Worm (Caenorhabditis elegans) whole organism, early embryonic: ENCODE measurements around the gene F21D5.9.

Experiments
- B0310.2 ChIP-seq: sonication (generic microtip); optimal IDR thresholded peaks from 2 replicates; lab custom pipeline; 2016; ENCODE audit warnings: mild to moderate bottlenecking, missing genetic modification characterization, missing compliant biosample characterization
- ama-1 ChIP-seq: fragments of 150-350 bp; optimal IDR thresholded peaks from 2 replicates; lab custom pipeline; 2014
- ceh-13 ChIP-seq: fragments of 200-800 bp; sonication (Bioruptor generic); optimal IDR thresholded peaks from 2 replicates; lab custom pipeline; 2018; ENCODE audit warnings: mild to moderate bottlenecking, missing genetic modification characterization, missing compliant biosample characterization
- ceh-36 ChIP-seq: sonication (generic microtip); optimal IDR thresholded peaks from 2 replicates; lab custom pipeline; 2016; ENCODE audit warnings: missing genetic modification characterization, inconsistent platforms, missing compliant biosample characterization
- ets-7 ChIP-seq: sonication (generic microtip); optimal IDR thresholded peaks from 2 replicates; lab custom pipeline; 2016; ENCODE audit warnings: missing genotype, missing genetic modification characterization, missing compliant biosample characterization
- flt-1 ChIP-seq: fragments of 200-800 bp; sonication (Bioruptor generic); IDR thresholded peaks from 2 replicates; pipeline ENCODE4 v1.3.6; 2022; ENCODE audit warnings: missing genetic modification characterization, missing compliant biosample characterization
- hmbx-1 ChIP-seq: sonication (generic microtip); optimal IDR thresholded peaks from 2 replicates; lab custom pipeline; 2016; ENCODE audit warnings: mild to moderate bottlenecking, missing genetic modification characterization, missing compliant biosample characterization
- hmg-4 ChIP-seq: fragments of 200-800 bp; sonication (Bioruptor generic); optimal IDR thresholded peaks from 2 replicates; lab custom pipeline; 2018; ENCODE audit warnings: mild to moderate bottlenecking, missing genetic modification characterization, missing compliant biosample characterization
- hnd-1 ChIP-seq: sonication (generic microtip); optimal IDR thresholded peaks from 2 replicates; lab custom pipeline; 2016; ENCODE audit warnings: missing genetic modification characterization, missing compliant biosample characterization
- pes-1 ChIP-seq: fragments of 200-800 bp; sonication (Bioruptor generic); IDR thresholded peaks from 2 replicates; pipeline ENCODE4 v1.3.6; 2022; ENCODE audit warnings: missing genetic modification reagents, missing genetic modification characterization, missing compliant biosample characterization
- sea-1 ChIP-seq: fragments of 200-800 bp; sonication (Bioruptor generic); conservative IDR thresholded peaks from 2 replicates; pipeline ENCODE4 v1.3.6; 2022; ENCODE audit warnings: missing genetic modification characterization, missing compliant biosample characterization
- tbx-11 ChIP-seq: fragments of 200-800 bp; sonication (Bioruptor generic); IDR thresholded peaks from 2 replicates; pipeline ENCODE4 v1.3.6; 2022; ENCODE audit warnings: missing genetic modification characterization, missing compliant biosample characterization
- tbx-37 ChIP-seq: fragments of 200-800 bp; sonication (Bioruptor generic); conservative IDR thresholded peaks from 2 replicates; pipeline ENCODE4 v1.3.6; 2022; ENCODE audit warnings: missing genetic modification reagents, missing genetic modification characterization, missing compliant biosample characterization

ce11 chrIV:8754727-8755126 lies 30.9 kb downstream of the F21D5.9 start, which contains the start of gene elli-1:
- TF ChIP-seq ama-1 (lab: Kevin White, UChicago) (no peak), ceh-13 (GFP tag; lab: Kevin White, UChicago) (no peak), hmbx-1 (tag; lab: Kevin White, UChicago) (no peak), hnd-1 (no peak), ceh-36 (tag; lab: Kevin White, UChicago) (no peak), B0310.2 (tag; lab: Kevin White, UChicago) (no peak), tbx-37 (GFP tag; lab: Robert Waterston, UW) (no peak), pes-1 (no peak), ets-7 (tag; lab: Kevin White, UChicago) (no peak), sea-1 (GFP tag; lab: Robert Waterston, UW) (no peak), hmg-4 (GFP tag; lab: Kevin White, UChicago) (no peak), flt-1 (GFP tag; lab: Robert Waterston, UW) (no peak), tbx-11 (GFP tag; lab: Robert Waterston, UW) (no peak)
